Fruit fly (Drosophila melanogaster): ENCODE measurements around the gene CG6999.

Gene CG6999

DNA sequence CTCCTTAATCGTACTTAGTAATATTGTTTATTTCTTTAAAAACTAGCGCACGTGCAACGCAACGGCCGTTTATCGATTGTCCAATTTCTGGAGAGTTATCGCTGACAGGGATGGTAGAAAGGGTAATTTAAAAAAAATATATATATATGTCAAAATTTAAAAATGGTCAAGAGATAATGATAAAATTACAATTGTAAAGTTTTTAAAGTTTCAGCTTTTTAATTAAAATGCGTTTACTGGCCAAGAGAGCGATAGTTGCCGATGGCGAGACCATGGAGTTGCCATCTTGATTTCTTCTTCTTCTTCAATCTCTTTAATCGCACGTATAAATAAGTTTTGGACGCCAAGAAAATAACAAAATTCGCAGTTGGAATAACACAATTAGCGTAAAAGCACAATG, 7.2 kb upstream of the CG6999 start, which contains the start of the genes CG7246 and HP1b (continued):
- TF ChIP-seq CG15479 (GFP tag; optimal IDR thresholded peaks at IDR 0.05) (no peak), fd64A (GFP tag; optimal IDR thresholded peaks at IDR 0.05) (no peak), esg (GFP tag; conservative IDR thresholded peaks at IDR 0.05) (peak; percentile 71), Mad (GFP tag; optimal IDR thresholded peaks at IDR 0.05) (peak; percentile 23), CG10209 (GFP tag; optimal IDR thresholded peaks at IDR 0.05) (peak; percentile 52), Eip74EF (GFP tag; optimal IDR thresholded peaks at IDR 0.05) (no peak), CG4730 (GFP tag; IDR thresholded peaks at IDR 0.05) (peak; percentile 71), knrl (GFP tag; IDR thresholded peaks at IDR 0.05; ENCODE audit: partially characterized antibody) (peak; percentile 84), ro (GFP tag; IDR thresholded peaks at IDR 0.05) (no peak), peb (GFP tag; IDR thresholded peaks at IDR 0.05) (peak; percentile 60), CG2129 (GFP tag; IDR thresholded peaks at IDR 0.05; ENCODE audit: partially characterized antibody) (0 out of 2 replicates have a peak, but pooled peaks have one; percentile 30), unpg (GFP tag; optimal IDR thresholded peaks at IDR 0.05) (peak; percentile 72), CG9797 (GFP tag; optimal IDR thresholded peaks at IDR 0.05) (no peak), CG4424 (GFP tag; optimal IDR thresholded peaks at IDR 0.05) (peak; percentile 62), Bteb2 (GFP tag; optimal IDR thresholded peaks at IDR 0.05) (peak; percentile 46), CTCF (GFP tag; optimal IDR thresholded peaks at IDR 0.05) (peak; percentile 32), sima (GFP tag; optimal IDR thresholded peaks at IDR 0.05) (no peak), CG13123 (GFP tag; optimal IDR thresholded peaks at IDR 0.05) (peak; percentile 47), lbe (GFP tag; optimal IDR thresholded peaks at IDR 0.05) (peak; percentile 70), HLH3B (GFP tag; IDR thresholded peaks at IDR 0.05) (peak; percentile 68), CG31365 (tag; optimal IDR thresholded peaks at IDR 0.05) (no peak), eyg (GFP tag; optimal IDR thresholded peaks at IDR 0.05) (no peak), CG16863 (GFP tag; optimal IDR thresholded peaks at IDR 0.05) (no peak), dimm (GFP tag; IDR thresholded peaks at IDR 0.05) (no peak), Opbp (GFP tag; IDR thresholded peaks at IDR 0.05; ENCODE audit: partially characterized antibody) (peak; percentile 54; the same call in 2 of the 3 replicates), HLHmδ (GFP tag; optimal IDR thresholded peaks at IDR 0.05) (no peak), dmrt11E (tag; optimal IDR thresholded peaks at IDR 0.05) (peak; percentile 54), CG30020 (tag; optimal IDR thresholded peaks at IDR 0.05) (peak; percentile 67), sna (GFP tag; IDR thresholded peaks at IDR 0.05; ENCODE audit: partially characterized antibody) (peak; percentile 83), Dll (GFP tag; IDR thresholded peaks at IDR 0.05; ENCODE audit: partially characterized antibody) (peak; percentile 85), MTF-1 (GFP tag; optimal IDR thresholded peaks at IDR 0.05; ENCODE audit: borderline replicate concordance) (no peak), bcd (GFP tag; optimal IDR thresholded peaks at IDR 0.05) (peak; percentile 65), dmrt99B (tag; optimal IDR thresholded peaks at IDR 0.05) (peak; percentile 48), CG6854 (GFP tag; optimal IDR thresholded peaks at IDR 0.05) (no peak), CG12769 (tag; optimal IDR thresholded peaks at IDR 0.05) (no peak), vnd (GFP tag; IDR thresholded peaks at IDR 0.05; ENCODE audit: partially characterized antibody) (peak; percentile 68), CG9817 (tag; optimal IDR thresholded peaks at IDR 0.05) (peak; percentile 64), Ravus (GFP tag; IDR thresholded peaks at IDR 0.05) (peak; percentile 32), D (optimal IDR thresholded peaks at IDR 0.05) (no peak), D (GFP tag; optimal IDR thresholded peaks at IDR 0.05) (peak; percentile 36), ab (GFP tag; optimal IDR thresholded peaks at IDR 0.05) (no peak), danr (GFP tag; IDR thresholded peaks at IDR 0.05) (no peak), PHDP (tag; optimal IDR thresholded peaks at IDR 0.05) (peak; percentile 68), ato (GFP tag; IDR thresholded peaks at IDR 0.05; ENCODE audit: partially characterized antibody) (peak; percentile 57; the same call in 1 of the 2 replicates), CG18619 (GFP tag; optimal IDR thresholded peaks at IDR 0.05) (peak; percentile 47), CG7928 (GFP tag; optimal IDR thresholded peaks at IDR 0.05) (peak; percentile 33), Sry-δ (GFP tag; optimal IDR thresholded peaks at IDR 0.05) (peak; percentile 77), slbo (GFP tag; IDR thresholded peaks at IDR 0.05) (peak; percentile 82), Fer2 (tag; optimal IDR thresholded peaks at IDR 0.05) (peak; percentile 55), da (GFP tag; optimal IDR thresholded peaks at IDR 0.05) (no peak), jigr1 (GFP tag; IDR thresholded peaks at IDR 0.05) (no peak)

All from whole organism, embryonic.